Fruit fly (Drosophila melanogaster) whole organism, embryonic: ENCODE results near the gene CG3339.
A peak's percentile ranks its signal among the peaks of the same experiment; 100 is the strongest.

Experiments
- Adf1 ChIP-seq: fragments of 200-800 bp; sonication (Bioruptor generic); IDR thresholded peaks from 2 replicates; pipeline ENCODE4 v1.3.6; 2022; ENCODE audit warnings: missing biosample characterization, missing genetic modification characterization
- Aef1 ChIP-seq: fragments of 200-800 bp; sonication (Bioruptor generic); IDR thresholded peaks from 3 replicates; pipeline ENCODE4 v1.3.6; 2022; ENCODE audit warnings: missing biosample characterization, missing genetic modification characterization
- BtbVII ChIP-seq: fragments of 200-800 bp; sonication (Bioruptor generic); optimal IDR thresholded peaks from 3 replicates; lab custom pipeline; 2017; ENCODE audit warnings: missing biosample characterization, mild to moderate bottlenecking, missing genetic modification characterization
- CG10543 ChIP-seq: fragments of 200-800 bp; sonication (Bioruptor generic); optimal IDR thresholded peaks from 3 replicates; lab custom pipeline; 2017; ENCODE audit warnings: missing biosample characterization, mild to moderate bottlenecking, missing genetic modification characterization, moderate library complexity
- CG11456 ChIP-seq: fragments of 200-800 bp; sonication (Bioruptor generic); IDR thresholded peaks from 3 replicates; pipeline ENCODE4 v1.3.6; 2022; ENCODE audit warnings: missing biosample characterization, missing genetic modification characterization
- CG12299 ChIP-seq: fragments of 200-800 bp; sonication (Bioruptor generic); optimal IDR thresholded peaks from 2 replicates; lab custom pipeline; 2018; ENCODE audit warnings: missing biosample characterization, mild to moderate bottlenecking, missing genetic modification characterization
- CG1233 ChIP-seq: fragments of 200-800 bp; sonication (Bioruptor generic); optimal IDR thresholded peaks from 4 replicates; lab custom pipeline; 2018; ENCODE audit warnings: missing biosample characterization, mild to moderate bottlenecking, missing genetic modification characterization
- CG12942 ChIP-seq: fragments of 200-800 bp; sonication (Bioruptor generic); optimal IDR thresholded peaks from 3 replicates; lab custom pipeline; 2016; ENCODE audit warnings: missing biosample characterization, missing genetic modification characterization
- CG14050 ChIP-seq: fragments of 200-800 bp; sonication (Bioruptor generic); IDR thresholded peaks from 3 replicates; pipeline ENCODE4 v1.3.6; 2022; ENCODE audit warnings: missing biosample characterization, missing genetic modification characterization
- CG15601 ChIP-seq: fragments of 200-800 bp; sonication (Bioruptor generic); optimal IDR thresholded peaks from 3 replicates; lab custom pipeline; 2019; ENCODE audit warnings: missing biosample characterization, mild to moderate bottlenecking, missing genetic modification characterization, moderate library complexity
- CG1647 ChIP-seq: fragments of 200-800 bp; sonication (Bioruptor generic); optimal IDR thresholded peaks from 3 replicates; lab custom pipeline; 2016; ENCODE audit warnings: missing biosample characterization, missing genetic modification characterization
- CG17568 ChIP-seq: fragments of 200-800 bp; sonication (Bioruptor generic); optimal IDR thresholded peaks from 2 replicates; lab custom pipeline; 2018; ENCODE audit warnings: missing biosample characterization, mild to moderate bottlenecking, missing genetic modification characterization, moderate library complexity
- CG1832 ChIP-seq: fragments of 200-800 bp; sonication (Bioruptor generic); optimal IDR thresholded peaks from 2 replicates; lab custom pipeline; 2017; ENCODE audit warnings: missing biosample characterization, mild to moderate bottlenecking, missing genetic modification characterization, inconsistent platforms
- CG30403 ChIP-seq: fragments of 200-800 bp; sonication (Bioruptor generic); optimal IDR thresholded peaks from 3 replicates; lab custom pipeline; 2016; ENCODE audit warnings: missing biosample characterization, missing genetic modification characterization
- CG32772 ChIP-seq: fragments of 200-800 bp; sonication (Bioruptor generic); IDR thresholded peaks from 2 replicates; pipeline ENCODE4 v1.3.6; 2022; ENCODE audit warnings: missing biosample characterization, missing genetic modification characterization
- CG4282 ChIP-seq: fragments of 200-800 bp; sonication (Bioruptor generic); optimal IDR thresholded peaks from 2 replicates; lab custom pipeline; 2016; ENCODE audit warnings: missing biosample characterization, missing genetic modification characterization
- CG4617 ChIP-seq: fragments of 200-800 bp; sonication (Bioruptor generic); optimal IDR thresholded peaks from 3 replicates; lab custom pipeline; 2016; ENCODE audit warnings: missing biosample characterization, missing genetic modification characterization, borderline replicate concordance
- CG6765 ChIP-seq: fragments of 200-800 bp; sonication (Bioruptor generic); optimal IDR thresholded peaks from 3 replicates; lab custom pipeline; 2017; ENCODE audit warnings: missing biosample characterization, mild to moderate bottlenecking, missing genetic modification characterization
- CG7271 ChIP-seq: fragments of 200-800 bp; sonication (Bioruptor generic); optimal IDR thresholded peaks from 2 replicates; lab custom pipeline; 2018; ENCODE audit warnings: missing biosample characterization, mild to moderate bottlenecking, missing genetic modification characterization, moderate library complexity
- CG8765 ChIP-seq: fragments of 200-800 bp; sonication (Bioruptor generic); IDR thresholded peaks from 2 replicates; pipeline ENCODE4 v1.3.6; 2022; ENCODE audit warnings: missing biosample characterization, missing genetic modification characterization
- CG9609 ChIP-seq: fragments of 200-800 bp; sonication (Bioruptor generic); optimal IDR thresholded peaks from 3 replicates; lab custom pipeline; 2016; ENCODE audit warnings: missing biosample characterization, missing genetic modification characterization
- CkIIα-i1 ChIP-seq: fragments of 200-800 bp; sonication (Bioruptor generic); IDR thresholded peaks from 2 replicates; pipeline ENCODE4 v1.3.6; 2022; ENCODE audit warnings: missing biosample characterization, missing genetic modification characterization
- D ChIP-seq, 2 experiments: fragments of 200-800 bp in 1 of 2; fragments of >200 bp in 1 of 2; sonication (Bioruptor generic) in 1 of 2; optimal IDR thresholded peaks; 2 replicates in 1 of 2; 3 replicates in 1 of 2; lab custom pipeline; 2017; ENCODE audit warnings: mild to moderate bottlenecking in 1 of 2, missing biosample characterization in 1 of 2, missing genetic modification characterization in 1 of 2, missing genetic modification reagents in 1 of 2
- Doc3 ChIP-seq: fragments of 200-800 bp; sonication (Bioruptor generic); IDR thresholded peaks from 3 replicates; pipeline ENCODE4 v1.3.6; 2022; ENCODE audit warnings: missing biosample characterization, missing genetic modification characterization; ENCODE audit not compliant: partially characterized antibody
- Mad ChIP-seq: fragments of 200-800 bp; sonication (Bioruptor generic); optimal IDR thresholded peaks from 2 replicates; lab custom pipeline; 2016; ENCODE audit warnings: missing biosample characterization, missing genetic modification characterization
- Oaz ChIP-seq: fragments of 200-800 bp; sonication (Bioruptor generic); IDR thresholded peaks from 2 replicates; pipeline ENCODE4 v1.3.6; 2022; ENCODE audit warnings: missing biosample characterization, missing genetic modification characterization
- Ravus ChIP-seq: fragments of 200-800 bp; sonication (Bioruptor generic); IDR thresholded peaks from 2 replicates; pipeline ENCODE4 v1.3.6; 2022; ENCODE audit warnings: missing biosample characterization, missing genetic modification characterization
- Side ChIP-seq: fragments of 200-800 bp; sonication (Bioruptor generic); optimal IDR thresholded peaks from 2 replicates; lab custom pipeline; 2016; ENCODE audit warnings: missing biosample characterization, missing genetic modification characterization
- Six4 ChIP-seq: fragments of 200-800 bp; sonication (Bioruptor generic); optimal IDR thresholded peaks from 2 replicates; lab custom pipeline; 2016; ENCODE audit warnings: missing biosample characterization, missing genetic modification characterization
- Sox100B ChIP-seq: fragments of 200-800 bp; sonication (Bioruptor generic); optimal IDR thresholded peaks from 3 replicates; lab custom pipeline; 2018; ENCODE audit warnings: missing biosample characterization, mild to moderate bottlenecking, missing genetic modification characterization
- Xrp1 ChIP-seq: fragments of 200-800 bp; sonication (Bioruptor generic); IDR thresholded peaks from 2 replicates; pipeline ENCODE4 v1.3.6; 2022; ENCODE audit warnings: missing biosample characterization, missing genetic modification characterization
- ase ChIP-seq: fragments of 200-800 bp; sonication (Bioruptor generic); IDR thresholded peaks from 3 replicates; pipeline ENCODE4 v1.3.6; 2022; ENCODE audit warnings: missing biosample characterization, missing genetic modification characterization
- ash1 ChIP-seq: fragments of 200-800 bp; sonication (Bioruptor generic); optimal IDR thresholded peaks from 2 replicates; lab custom pipeline; 2018; ENCODE audit warnings: missing biosample characterization, mild to moderate bottlenecking, missing genetic modification characterization
- danr ChIP-seq: fragments of 200-800 bp; sonication (Bioruptor generic); IDR thresholded peaks from 2 replicates; pipeline ENCODE4 v1.3.6; 2022; ENCODE audit warnings: missing biosample characterization, missing genetic modification characterization
- dati ChIP-seq: fragments of 200-800 bp; sonication (Bioruptor generic); IDR thresholded peaks from 2 replicates; pipeline ENCODE4 v1.3.6; 2022; ENCODE audit warnings: missing biosample characterization, missing genetic modification characterization
- dmrt99B ChIP-seq: fragments of 200-800 bp; sonication (Bioruptor generic); optimal IDR thresholded peaks from 2 replicates; lab custom pipeline; 2018; ENCODE audit warnings: missing biosample characterization, mild to moderate bottlenecking, missing genetic modification characterization, moderate library complexity
- exex ChIP-seq: fragments of 200-800 bp; sonication (Bioruptor generic); optimal IDR thresholded peaks from 4 replicates; lab custom pipeline; 2018; ENCODE audit warnings: missing biosample characterization, mild to moderate bottlenecking, missing genetic modification characterization, moderate library complexity
- fd3F ChIP-seq: fragments of 200-800 bp; sonication (Bioruptor generic); optimal IDR thresholded peaks from 2 replicates; lab custom pipeline; 2018; ENCODE audit warnings: missing biosample characterization, mild to moderate bottlenecking, missing genetic modification characterization, moderate library complexity
- gcm2 ChIP-seq: fragments of 200-800 bp; sonication (Bioruptor generic); optimal IDR thresholded peaks from 2 replicates; lab custom pipeline; 2016; ENCODE audit warnings: missing biosample characterization, missing genetic modification characterization
- gt ChIP-seq: fragments of 200-800 bp; sonication (Bioruptor generic); IDR thresholded peaks from 2 replicates; pipeline ENCODE4 v1.3.6; 2022; ENCODE audit warnings: missing biosample characterization, missing genetic modification characterization
- ham ChIP-seq: fragments of 200-800 bp; sonication (Bioruptor generic); IDR thresholded peaks from 2 replicates; pipeline ENCODE4 v1.3.6; 2022; ENCODE audit warnings: missing biosample characterization, missing genetic modification characterization
- jumu ChIP-seq: fragments of 200-800 bp; sonication (Bioruptor generic); optimal IDR thresholded peaks from 3 replicates; lab custom pipeline; 2016; ENCODE audit warnings: missing biosample characterization, missing genetic modification characterization
- luna ChIP-seq: fragments of 200-800 bp; sonication (Bioruptor generic); optimal IDR thresholded peaks from 2 replicates; lab custom pipeline; 2016; ENCODE audit warnings: missing biosample characterization, missing genetic modification characterization
- org-1 ChIP-seq: fragments of 200-800 bp; sonication (Bioruptor generic); optimal IDR thresholded peaks from 2 replicates; lab custom pipeline; 2017; ENCODE audit warnings: missing biosample characterization, missing genetic modification characterization
- sqz ChIP-seq: fragments of 200-800 bp; sonication (Bioruptor generic); optimal IDR thresholded peaks from 3 replicates; lab custom pipeline; 2018; ENCODE audit warnings: missing biosample characterization, mild to moderate bottlenecking, missing genetic modification characterization
- sr ChIP-seq: fragments of 200-800 bp; sonication (Bioruptor generic); IDR thresholded peaks from 3 replicates; pipeline ENCODE4 v1.3.6; 2022; ENCODE audit warnings: missing biosample characterization, missing genetic modification characterization
- sug ChIP-seq: fragments of 200-800 bp; optimal IDR thresholded peaks from 2 replicates; lab custom pipeline; 2019; ENCODE audit warnings: missing biosample characterization, mild to moderate bottlenecking, missing genetic modification characterization, moderate library complexity
- toy ChIP-seq: fragments of 200-800 bp; sonication (Bioruptor generic); IDR thresholded peaks from 2 replicates; pipeline ENCODE4 v1.3.6; 2022; ENCODE audit warnings: missing biosample characterization, missing genetic modification characterization
- ttk ChIP-seq: fragments of 200-800 bp; sonication (Bioruptor generic); IDR thresholded peaks from 2 replicates; pipeline ENCODE4 v2.1.2; 2022; ENCODE audit warnings: missing biosample characterization, missing genetic modification characterization
- tx ChIP-seq: fragments of 200-800 bp; sonication (Bioruptor generic); optimal IDR thresholded peaks from 2 replicates; lab custom pipeline; 2016; ENCODE audit warnings: missing biosample characterization, missing genetic modification characterization
- unpg ChIP-seq: fragments of 200-800 bp; sonication (Bioruptor generic); optimal IDR thresholded peaks from 3 replicates; lab custom pipeline; 2018; ENCODE audit warnings: missing biosample characterization, mild to moderate bottlenecking, missing genetic modification characterization, moderate library complexity
- yki ChIP-seq: fragments of >200 bp; optimal IDR thresholded peaks from 3 replicates; lab custom pipeline; 2018

Gene CG3339

DNA sequence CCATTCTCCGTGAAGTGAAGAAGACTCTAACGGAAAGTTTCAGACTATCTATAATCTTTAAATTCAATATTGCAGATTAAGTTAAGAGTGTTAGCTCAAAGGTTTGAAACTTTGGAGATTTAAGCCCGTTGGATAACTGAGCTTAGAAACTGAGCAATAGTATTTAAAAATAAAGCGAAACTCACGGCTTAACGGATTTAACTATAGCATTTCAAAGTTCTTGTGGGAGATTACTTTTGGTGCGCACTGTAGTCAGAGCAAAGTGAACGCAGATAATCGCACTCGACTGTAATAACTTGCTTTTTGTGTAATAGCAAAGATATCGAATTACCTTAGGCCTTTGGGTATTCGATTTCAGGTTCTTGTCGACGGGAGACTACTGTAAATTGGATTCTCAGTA, 39.8 kb downstream of the CG3339 start, which contains the start of gene mrt (continued):
- TF ChIP-seq D (optimal IDR thresholded peaks at IDR 0.05; lab: Kevin White, UChicago) (no peak), D (GFP tag; optimal IDR thresholded peaks at IDR 0.05; lab: Kevin White, UChicago) (peak; percentile 17), CG30403 (peak; percentile 70), CG32772 (peak; percentile 34; the same call in 1 of the 2 replicates), Six4 (GFP tag; lab: Kevin White, UChicago) (peak; percentile 36), org-1 (GFP tag; lab: Kevin White, UChicago) (peak; percentile 43), ham (GFP tag; lab: Robert Waterston, UW) (no peak), dati (no peak), Sox100B (no peak), CG9609 (GFP tag; lab: Kevin White, UChicago) (peak; percentile 54), Side (GFP tag; lab: Kevin White, UChicago) (peak; percentile 49), yki (lab: Kevin White, UChicago) (no peak), CG12299 (tag; lab: Kevin White, UChicago) (no peak), ash1 (GFP tag; lab: Kevin White, UChicago) (no peak), CG15601 (tag; lab: Kevin White, UChicago) (no peak), CG10543 (GFP tag; lab: Kevin White, UChicago) (no peak), ase (GFP tag; lab: Robert Waterston, UW) (no peak), CG14050 (GFP tag; lab: Robert Waterston, UW) (peak; percentile 17; the same call in 2 of the 3 replicates), Oaz (GFP tag; lab: Robert Waterston, UW) (no peak), CG11456 (GFP tag; lab: Robert Waterston, UW) (0 out of 3 replicates have a peak, but pooled peaks have one; percentile 50), Ravus (GFP tag; lab: Robert Waterston, UW) (no peak), fd3F (GFP tag; lab: Kevin White, UChicago) (peak; percentile 54), exex (no peak), CG1832 (GFP tag; lab: Kevin White, UChicago) (no peak), sug (tag; lab: Kevin White, UChicago) (peak; percentile 19), tx (GFP tag; lab: Kevin White, UChicago) (peak; percentile 50), Xrp1 (GFP tag; lab: Robert Waterston, UW) (peak; percentile 39; the same call in 1 of the 2 replicates), Mad (GFP tag; lab: Kevin White, UChicago) (no peak), CG4617 (GFP tag; lab: Kevin White, UChicago) (peak; percentile 12), Adf1 (GFP tag; lab: Robert Waterston, UW) (no peak), BtbVII (GFP tag; lab: Kevin White, UChicago) (no peak), CG6765 (GFP tag; lab: Kevin White, UChicago) (no peak), sr (GFP tag; lab: Robert Waterston, UW) (no peak), gt (no peak), CkIIα-i1 (GFP tag; lab: Robert Waterston, UW) (no peak), gcm2 (GFP tag; lab: Kevin White, UChicago) (no peak), CG7271 (tag; lab: Kevin White, UChicago) (no peak), toy (GFP tag; lab: Robert Waterston, UW) (no peak), dmrt99B (peak; percentile 61), CG4282 (GFP tag; lab: Kevin White, UChicago) (peak; percentile 24), CG1233 (GFP tag; lab: Kevin White, UChicago) (peak; percentile 33), sqz (GFP tag; lab: Kevin White, UChicago) (no peak), ttk (GFP tag; lab: Robert Waterston, UW) (no peak), Doc3 (no peak), unpg (peak; percentile 56), CG8765 (GFP tag; lab: Robert Waterston, UW) (no peak), jumu (peak; percentile 18), CG17568 (GFP tag; lab: Kevin White, UChicago) (no peak), Aef1 (peak; percentile 34; the same call in 1 of the 3 replicates), CG1647 (no peak), CG12942 (GFP tag; lab: Kevin White, UChicago) (peak; percentile 21), luna (no peak), danr (GFP tag; lab: Robert Waterston, UW) (no peak)
